Worm (Caenorhabditis elegans) whole organism, L1 larva: ENCODE measurements around the gene srh-39.

Experiments used
- C04F5.9 ChIP-seq: sonication (generic microtip); optimal IDR thresholded peaks from 2 replicates; lab custom pipeline; 2016; ENCODE audit warnings: missing genetic modification characterization, missing compliant biosample characterization
- aha-1 ChIP-seq: fragments of 150-350 bp; optimal IDR thresholded peaks from 2 replicates; lab custom pipeline; 2014; ENCODE audit warnings: missing biosample characterization, missing genetic modification characterization
- alr-1 ChIP-seq: fragments of 200-800 bp; sonication (Bioruptor generic); optimal IDR thresholded peaks from 2 replicates; lab custom pipeline; 2018; ENCODE audit warnings: borderline replicate concordance, mild to moderate bottlenecking, missing genetic modification characterization, missing compliant biosample characterization
- aly-2 ChIP-seq: fragments of 150-350 bp; optimal IDR thresholded peaks from 2 replicates; lab custom pipeline; 2014; ENCODE audit warnings: missing biosample characterization, missing genetic modification characterization
- ceh-63 ChIP-seq: fragments of 200-800 bp; sonication (Bioruptor generic); optimal IDR thresholded peaks from 2 replicates; lab custom pipeline; 2018; ENCODE audit warnings: mild to moderate bottlenecking, missing genetic modification characterization, missing compliant biosample characterization
- ces-1 ChIP-seq: fragments of 150-350 bp; optimal IDR thresholded peaks from 2 replicates; lab custom pipeline; 2014; ENCODE audit warnings: missing biosample characterization, missing genetic modification reagents, missing genetic modification characterization
- dpl-1 ChIP-seq, 3 experiments: fragments of 150-350 bp in 2 of 3; sonication (generic microtip) in 1 of 3; optimal IDR thresholded peaks; 2 replicates each; lab custom pipeline; 2014 to 2017; ENCODE audit warnings: missing biosample characterization in 3 of 3, missing genetic modification characterization in 3 of 3, missing genetic modification reagents in 3 of 3
- dsc-1 ChIP-seq: sonication (generic microtip); optimal IDR thresholded peaks from 2 replicates; lab custom pipeline; 2016; ENCODE audit warnings: mild to moderate bottlenecking, missing genetic modification characterization, missing compliant biosample characterization
- efl-1 ChIP-seq, 4 experiments: fragments of 150-350 bp; optimal IDR thresholded peaks in 3 of 4; peaks in 1 of 4; 1 replicate in 1 of 4; 2 replicates in 3 of 4; lab custom pipeline; 2014; ENCODE audit warnings: missing biosample characterization in 2 of 4, missing genetic modification characterization in 2 of 4, missing genetic modification reagents in 2 of 4
- efl-3 ChIP-seq: fragments of 200-800 bp; sonication (Bioruptor generic); optimal IDR thresholded peaks from 2 replicates; lab custom pipeline; 2018; ENCODE audit warnings: mild to moderate bottlenecking, missing genetic modification characterization, missing compliant biosample characterization
- elt-2 ChIP-seq: sonication (generic microtip); optimal IDR thresholded peaks from 2 replicates; lab custom pipeline; 2016; ENCODE audit warnings: missing genetic modification characterization, mild to moderate bottlenecking, inconsistent platforms, missing compliant biosample characterization, missing genetic modification reagents
- fkh-10 ChIP-seq: sonication (generic microtip); optimal IDR thresholded peaks from 2 replicates; lab custom pipeline; 2017; ENCODE audit warnings: missing biosample characterization, missing genetic modification reagents, missing genetic modification characterization
- fkh-4 ChIP-seq: sonication (generic microtip); optimal IDR thresholded peaks from 2 replicates; lab custom pipeline; 2016; ENCODE audit warnings: missing compliant biosample characterization, missing genetic modification characterization, borderline replicate concordance
- fkh-8 ChIP-seq: sonication (generic microtip); optimal IDR thresholded peaks from 2 replicates; lab custom pipeline; 2016; ENCODE audit warnings: mild to moderate bottlenecking, missing genetic modification characterization, missing compliant biosample characterization
- grh-1 ChIP-seq: fragments of 200-800 bp; sonication (Bioruptor generic); IDR thresholded peaks from 2 replicates; pipeline ENCODE4 v1.3.6; 2022; ENCODE audit warnings: missing genetic modification reagents, missing genetic modification characterization, missing compliant biosample characterization
- isw-1 ChIP-seq: fragments of 200-800 bp; sonication (Bioruptor generic); IDR thresholded peaks from 2 replicates; pipeline ENCODE4 v1.3.6; 2022; ENCODE audit warnings: missing genetic modification characterization, missing compliant biosample characterization
- lin-35 ChIP-seq, 2 experiments: fragments of 150-350 bp; optimal IDR thresholded peaks; 2 replicates each; lab custom pipeline; 2014; ENCODE audit warnings: missing biosample characterization in 2 of 2, missing genetic modification characterization in 2 of 2, missing genetic modification reagents in 2 of 2
- lsy-2 ChIP-seq, 2 experiments: fragments of 150-350 bp; optimal IDR thresholded peaks; 2 replicates each; lab custom pipeline; 2014; ENCODE audit warnings: missing biosample characterization in 2 of 2, missing genetic modification characterization in 2 of 2
- mab-9 ChIP-seq: fragments of 200-800 bp; sonication (Bioruptor generic); IDR thresholded peaks from 2 replicates; pipeline ENCODE4 v1.3.6; 2022; ENCODE audit warnings: missing genetic modification reagents, missing genetic modification characterization, missing compliant biosample characterization
- mdl-1 ChIP-seq, 2 experiments: fragments of 150-350 bp; optimal IDR thresholded peaks; 2 replicates each; lab custom pipeline; 2014 to 2017; ENCODE audit warnings: missing biosample characterization in 2 of 2, missing genetic modification characterization in 2 of 2, inconsistent platforms in 1 of 2
- mep-1 ChIP-seq: fragments of 150-350 bp; optimal IDR thresholded peaks from 2 replicates; lab custom pipeline; 2014; ENCODE audit warnings: missing biosample characterization, missing genetic modification characterization
- nhr-11 ChIP-seq: fragments of 150-350 bp; optimal IDR thresholded peaks from 2 replicates; lab custom pipeline; 2014; ENCODE audit warnings: missing biosample characterization, missing genetic modification characterization
- nhr-19 ChIP-seq: fragments of 200-800 bp; sonication (Bioruptor generic); conservative IDR thresholded peaks from 2 replicates; pipeline ENCODE4 v1.3.6; 2022; ENCODE audit warnings: missing genetic modification characterization, missing compliant biosample characterization
- nhr-47 ChIP-seq: sonication (generic microtip); optimal IDR thresholded peaks from 2 replicates; lab custom pipeline; 2016; ENCODE audit warnings: mild to moderate bottlenecking, missing genetic modification characterization, moderate library complexity, missing compliant biosample characterization
- nhr-71 ChIP-seq: sonication (generic microtip); optimal IDR thresholded peaks from 2 replicates; lab custom pipeline; 2016; ENCODE audit warnings: mild to moderate bottlenecking, missing genetic modification characterization, moderate library complexity, missing compliant biosample characterization
- nhr-76 ChIP-seq: sonication (generic microtip); optimal IDR thresholded peaks from 2 replicates; lab custom pipeline; 2017; ENCODE audit warnings: missing biosample characterization, missing genetic modification characterization
- nhr-84 ChIP-seq: sonication (generic microtip); optimal IDR thresholded peaks from 2 replicates; lab custom pipeline; 2017; ENCODE audit warnings: missing biosample characterization, missing genetic modification characterization
- nhr-85 ChIP-seq: sonication (generic microtip); peaks from one replicate; lab custom pipeline; 2016; ENCODE audit warnings: missing genetic modification characterization, inconsistent platforms, missing compliant biosample characterization
- pax-3 ChIP-seq: fragments of 200-800 bp; sonication (Bioruptor generic); optimal IDR thresholded peaks from 2 replicates; lab custom pipeline; 2018; ENCODE audit warnings: mild to moderate bottlenecking, missing genetic modification characterization, moderate library complexity, missing compliant biosample characterization
- pqm-1 ChIP-seq: sonication (generic microtip); optimal IDR thresholded peaks from 3 replicates; lab custom pipeline; 2017; ENCODE audit warnings: missing biosample characterization, missing genetic modification characterization
- rnt-1 ChIP-seq: sonication (generic microtip); optimal IDR thresholded peaks from 2 replicates; lab custom pipeline; 2016; ENCODE audit warnings: mild to moderate bottlenecking, missing genetic modification characterization, moderate library complexity, missing compliant biosample characterization
- snu-23 ChIP-seq: sonication (generic microtip); optimal IDR thresholded peaks from 2 replicates; lab custom pipeline; 2016; ENCODE audit warnings: missing genetic modification characterization, missing compliant biosample characterization
- sptf-1 ChIP-seq: fragments of 150-350 bp; optimal IDR thresholded peaks from 2 replicates; lab custom pipeline; 2014; ENCODE audit warnings: missing biosample characterization, missing genetic modification characterization
- sup-37 ChIP-seq: fragments of 200-800 bp; sonication (Bioruptor generic); optimal IDR thresholded peaks from 2 replicates; lab custom pipeline; 2018; ENCODE audit warnings: mild to moderate bottlenecking, missing genetic modification characterization, missing compliant biosample characterization
- tbx-2 ChIP-seq: sonication (generic microtip); optimal IDR thresholded peaks from 2 replicates; lab custom pipeline; 2016; ENCODE audit warnings: missing genetic modification characterization, missing compliant biosample characterization
- tlp-1 ChIP-seq: fragments of 150-350 bp; optimal IDR thresholded peaks from 2 replicates; lab custom pipeline; 2014; ENCODE audit warnings: missing biosample characterization, missing genetic modification characterization
- unc-130 ChIP-seq: fragments of 150-350 bp; optimal IDR thresholded peaks from 2 replicates; lab custom pipeline; 2017; ENCODE audit warnings: missing biosample characterization, missing genetic modification characterization, inconsistent platforms
- unc-30 ChIP-seq: sonication (generic microtip); optimal IDR thresholded peaks from 2 replicates; lab custom pipeline; 2017; ENCODE audit warnings: missing biosample characterization, missing genetic modification characterization
- unc-62 ChIP-seq: fragments of 150-350 bp; optimal IDR thresholded peaks from 2 replicates; lab custom pipeline; 2014; ENCODE audit warnings: missing biosample characterization, missing genetic modification reagents, missing genetic modification characterization
- unc-86 ChIP-seq: sonication (generic microtip); optimal IDR thresholded peaks from 2 replicates; lab custom pipeline; 2016; ENCODE audit warnings: missing genetic modification characterization, missing compliant biosample characterization
- ztf-11 ChIP-seq, 2 experiments: sonication (generic microtip); optimal IDR thresholded peaks; 2 replicates each; lab custom pipeline; 2016 to 2017; ENCODE audit warnings: missing genetic modification characterization in 2 of 2, missing biosample characterization in 1 of 2, missing compliant biosample characterization in 1 of 2

The srh-39 gene

ce11 chrII:7765456-7765855 lies at the start of gene srh-39:
TSS of gene srh-39 (minus strand) at chrII:7765556.
- TF ChIP-seq ces-1 (no peak), nhr-84 (tag; lab: Kevin White, UChicago) (no peak), ceh-63 (GFP tag; lab: Kevin White, UChicago) (no peak), lsy-2 (tag; optimal IDR thresholded peaks at IDR 0.05; lab: Kevin White, UChicago) (no peak), nhr-85 (no peak), fkh-10 (GFP tag; lab: Kevin White, UChicago) (no peak), lin-35 (GFP tag; optimal IDR thresholded peaks at IDR 0.05; lab: Kevin White, UChicago) (no peak), nhr-76 (tag; lab: Kevin White, UChicago) (no peak), unc-30 (tag; lab: Kevin White, UChicago) (no peak)

- TF ChIP-seq pax-3 (no peak), unc-62 (no peak), grh-1 (no peak), lsy-2 (tag; optimal IDR thresholded peaks at IDR 0.05; lab: Kevin White, UChicago) (no peak), nhr-71 (tag; lab: Kevin White, UChicago) (no peak), pqm-1 (tag; lab: Kevin White, UChicago) (no peak), nhr-76 (tag; lab: Kevin White, UChicago) (no peak), aha-1 (tag; lab: Kevin White, UChicago) (no peak), tlp-1 (tag; lab: Kevin White, UChicago) (no peak), fkh-4 (tag; lab: Kevin White, UChicago) (no peak), elt-2 (tag; lab: Kevin White, UChicago) (no peak), dpl-1 (GFP tag; optimal IDR thresholded peaks at IDR 0.05; lab: Kevin White, UChicago) (no peak), sptf-1 (tag; lab: Kevin White, UChicago) (no peak), sup-37 (GFP tag; lab: Kevin White, UChicago) (no peak), nhr-19 (no peak), nhr-47 (no peak)
Measured at ce11 chrII:7814915-7815314, 49.6 kb upstream of the srh-39 start.

- TF ChIP-seq ztf-11 (tag; optimal IDR thresholded peaks at IDR 0.05; lab: Kevin White, UChicago) (peak in 1 of 2 experiments; percentile 47), unc-86 (tag; lab: Kevin White, UChicago) (peak; percentile 50), tbx-2 (tag; lab: Kevin White, UChicago) (peak; percentile 49), aha-1 (tag; lab: Kevin White, UChicago) (no peak)
Measured at ce11 chrII:7814215-7814614, 48.9 kb upstream of the srh-39 start.

- TF ChIP-seq nhr-47 (no peak), mep-1 (tag; lab: Kevin White, UChicago) (no peak), unc-130 (tag; lab: Kevin White, UChicago) (no peak), efl-3 (GFP tag; lab: Kevin White, UChicago) (no peak), alr-1 (tag; lab: Kevin White, UChicago) (no peak), snu-23 (GFP tag; lab: Kevin White, UChicago) (no peak), sup-37 (GFP tag; lab: Kevin White, UChicago) (no peak), rnt-1 (tag; lab: Kevin White, UChicago) (no peak), pax-3 (no peak), isw-1 (no peak), nhr-11 (tag; lab: Kevin White, UChicago) (no peak), tlp-1 (tag; lab: Kevin White, UChicago) (no peak)
Measured at ce11 chrII:7813645-7814044, 48.3 kb upstream of the srh-39 start.

- TF ChIP-seq efl-3 (GFP tag; lab: Kevin White, UChicago) (no peak), mdl-1 (tag; optimal IDR thresholded peaks at IDR 0.05; lab: Kevin White, UChicago) (no peak), C04F5.9 (tag; lab: Kevin White, UChicago) (no peak), nhr-85 (no peak), aly-2 (tag; lab: Kevin White, UChicago) (no peak), unc-86 (tag; lab: Kevin White, UChicago) (no peak), fkh-8 (tag; lab: Kevin White, UChicago) (no peak), rnt-1 (tag; lab: Kevin White, UChicago) (no peak), dsc-1 (no peak), grh-1 (no peak), mab-9 (GFP tag; lab: Robert Waterston, UW) (no peak), efl-1 (optimal IDR thresholded peaks at IDR 0.05; lab: Kevin White, UChicago) (no peak), efl-1 (GFP tag; optimal IDR thresholded peaks at IDR 0.05 in 1 of 2; lab: Kevin White, UChicago) (no peak)
Measured at ce11 chrII:7813237-7813636, 47.9 kb upstream of the srh-39 start.
